Fruit fly (Drosophila melanogaster) whole organism, embryonic: ENCODE data around the gene CG13928.

Experiments
- B-H2 ChIP-seq: fragments of 200-800 bp; sonication (Bioruptor generic); optimal IDR thresholded peaks from 2 replicates; lab custom pipeline; 2018; ENCODE audit warnings: missing biosample characterization, mild to moderate bottlenecking, missing genetic modification characterization
- CG10274 ChIP-seq: fragments of 200-800 bp; sonication (Bioruptor generic); optimal IDR thresholded peaks from 3 replicates; lab custom pipeline; 2017; ENCODE audit warnings: missing biosample characterization, mild to moderate bottlenecking, missing genetic modification characterization
- CG10959 ChIP-seq: fragments of 200-800 bp; sonication (Bioruptor generic); IDR thresholded peaks from 2 replicates; pipeline ENCODE4 v1.3.6; 2022; ENCODE audit warnings: missing biosample characterization, missing genetic modification characterization
- CG11456 ChIP-seq: fragments of 200-800 bp; sonication (Bioruptor generic); IDR thresholded peaks from 3 replicates; pipeline ENCODE4 v1.3.6; 2022; ENCODE audit warnings: missing biosample characterization, missing genetic modification characterization
- CG12071 ChIP-seq: fragments of 200-800 bp; sonication (Bioruptor generic); optimal IDR thresholded peaks from 3 replicates; lab custom pipeline; 2018; ENCODE audit warnings: missing biosample characterization, mild to moderate bottlenecking, missing genetic modification characterization
- CG12942 ChIP-seq: fragments of 200-800 bp; sonication (Bioruptor generic); optimal IDR thresholded peaks from 3 replicates; lab custom pipeline; 2016; ENCODE audit warnings: missing biosample characterization, missing genetic modification characterization
- CG14050 ChIP-seq: fragments of 200-800 bp; sonication (Bioruptor generic); IDR thresholded peaks from 3 replicates; pipeline ENCODE4 v1.3.6; 2022; ENCODE audit warnings: missing biosample characterization, missing genetic modification characterization
- CG14667 ChIP-seq: fragments of 200-800 bp; sonication (Bioruptor generic); IDR thresholded peaks from 2 replicates; pipeline ENCODE4 v1.3.6; 2022; ENCODE audit warnings: missing biosample characterization, missing genetic modification characterization
- CG15073 ChIP-seq: fragments of 200-800 bp; sonication (Bioruptor generic); optimal IDR thresholded peaks from 2 replicates; lab custom pipeline; 2016; ENCODE audit warnings: missing biosample characterization, missing genetic modification characterization
- CG1647 ChIP-seq: fragments of 200-800 bp; sonication (Bioruptor generic); optimal IDR thresholded peaks from 3 replicates; lab custom pipeline; 2016; ENCODE audit warnings: missing biosample characterization, missing genetic modification characterization
- CG17328 ChIP-seq: fragments of 200-800 bp; sonication (Bioruptor generic); IDR thresholded peaks from 2 replicates; pipeline ENCODE4 v1.3.6; 2022; ENCODE audit warnings: missing biosample characterization, missing genetic modification characterization
- CG2116 ChIP-seq: fragments of 200-800 bp; sonication (Bioruptor generic); optimal IDR thresholded peaks from 3 replicates; lab custom pipeline; 2018; ENCODE audit warnings: missing biosample characterization, mild to moderate bottlenecking, missing genetic modification characterization
- CG2129 ChIP-seq: fragments of 200-800 bp; sonication (Bioruptor generic); IDR thresholded peaks from 2 replicates; pipeline ENCODE4 v1.3.6; 2022; ENCODE audit warnings: missing biosample characterization, missing genetic modification characterization; ENCODE audit not compliant: partially characterized antibody
- CG31365 ChIP-seq: fragments of 200-800 bp; sonication (Bioruptor generic); optimal IDR thresholded peaks from 2 replicates; lab custom pipeline; 2018; ENCODE audit warnings: missing biosample characterization, mild to moderate bottlenecking, missing genetic modification characterization
- CG3726 ChIP-seq: fragments of 200-800 bp; sonication (Bioruptor generic); IDR thresholded peaks from 3 replicates; pipeline ENCODE4, ENCODE4 v1.3.6; 2022; ENCODE audit warnings: missing biosample characterization, missing genetic modification characterization
- CG43689 ChIP-seq: fragments of 200-800 bp; sonication (Bioruptor generic); IDR thresholded peaks from 2 replicates; pipeline ENCODE4 v1.3.6; 2022; ENCODE audit warnings: missing biosample characterization, missing genetic modification characterization
- CG4820 ChIP-seq: fragments of 200-800 bp; sonication (Bioruptor generic); optimal IDR thresholded peaks from 3 replicates; lab custom pipeline; 2016; ENCODE audit warnings: missing biosample characterization, missing genetic modification characterization
- CG6254 ChIP-seq: fragments of 200-800 bp; sonication (Bioruptor generic); optimal IDR thresholded peaks from 3 replicates; lab custom pipeline; 2017; ENCODE audit warnings: mild to moderate bottlenecking, missing biosample characterization, missing genetic modification reagents, missing genetic modification characterization
- CG8281 ChIP-seq: fragments of 200-800 bp; sonication (Bioruptor generic); optimal IDR thresholded peaks from 2 replicates; lab custom pipeline; 2018; ENCODE audit warnings: missing biosample characterization, mild to moderate bottlenecking, missing genetic modification characterization, moderate library complexity
- CG9215 ChIP-seq: fragments of 200-800 bp; sonication (Bioruptor generic); IDR thresholded peaks from 2 replicates; pipeline ENCODE4 v1.3.6; 2022; ENCODE audit warnings: missing biosample characterization, missing genetic modification characterization
- Dek ChIP-seq: fragments of 200-800 bp; sonication (Bioruptor generic); optimal IDR thresholded peaks from 3 replicates; lab custom pipeline; 2019; ENCODE audit warnings: missing biosample characterization, mild to moderate bottlenecking, missing genetic modification characterization, moderate library complexity
- GATAe ChIP-seq: fragments of 200-800 bp; sonication (Bioruptor generic); conservative IDR thresholded peaks from 2 replicates; pipeline ENCODE4 v1.3.6; 2022; ENCODE audit warnings: missing biosample characterization, missing genetic modification characterization
- Hmx ChIP-seq: fragments of 200-800 bp; sonication (Bioruptor generic); optimal IDR thresholded peaks from 2 replicates; lab custom pipeline; 2016; ENCODE audit warnings: missing biosample characterization, missing genetic modification characterization
- Lpt ChIP-seq: fragments of >200 bp; optimal IDR thresholded peaks from 2 replicates; lab custom pipeline; 2018; ENCODE audit warnings: missing biosample characterization, missing genetic modification characterization
- NC2β ChIP-seq: fragments of 200-800 bp; sonication (Bioruptor generic); optimal IDR thresholded peaks from 2 replicates; lab custom pipeline; 2016; ENCODE audit warnings: missing biosample characterization, missing genetic modification characterization
- NFAT ChIP-seq: fragments of 200-800 bp; sonication (Bioruptor generic); IDR thresholded peaks from 2 replicates; pipeline ENCODE4 v1.3.6; 2022; ENCODE audit warnings: missing biosample characterization, missing genetic modification characterization
- Neu2 ChIP-seq: fragments of 200-800 bp; sonication (Bioruptor generic); optimal IDR thresholded peaks from 3 replicates; lab custom pipeline; 2016; ENCODE audit warnings: missing biosample characterization, missing genetic modification characterization, borderline replicate concordance
- Ravus ChIP-seq: fragments of 200-800 bp; sonication (Bioruptor generic); IDR thresholded peaks from 2 replicates; pipeline ENCODE4 v1.3.6; 2022; ENCODE audit warnings: missing biosample characterization, missing genetic modification characterization
- Vsx1 ChIP-seq: fragments of 200-800 bp; sonication (Bioruptor generic); optimal IDR thresholded peaks from 2 replicates; lab custom pipeline; 2017; ENCODE audit warnings: missing biosample characterization, mild to moderate bottlenecking, missing genetic modification characterization, missing genetic modification reagents
- Xbp1 ChIP-seq: fragments of 200-800 bp; sonication (Bioruptor generic); optimal IDR thresholded peaks from 3 replicates; lab custom pipeline; 2016; ENCODE audit warnings: missing biosample characterization, mild to moderate bottlenecking, missing genetic modification characterization
- Xrp1 ChIP-seq: fragments of 200-800 bp; sonication (Bioruptor generic); IDR thresholded peaks from 2 replicates; pipeline ENCODE4 v1.3.6; 2022; ENCODE audit warnings: missing biosample characterization, missing genetic modification characterization
- ab ChIP-seq: fragments of 200-800 bp; sonication (Bioruptor generic); optimal IDR thresholded peaks from 2 replicates; lab custom pipeline; 2016; ENCODE audit warnings: missing biosample characterization, missing genetic modification characterization
- ac ChIP-seq: fragments of 200-800 bp; sonication (Bioruptor generic); optimal IDR thresholded peaks from 3 replicates; lab custom pipeline; 2017; ENCODE audit warnings: missing biosample characterization, mild to moderate bottlenecking, missing genetic modification characterization
- al ChIP-seq: fragments of 200-800 bp; sonication (Bioruptor generic); IDR thresholded peaks from 2 replicates; pipeline ENCODE4 v1.3.6; 2022; ENCODE audit warnings: missing biosample characterization, missing genetic modification characterization
- ase ChIP-seq: fragments of 200-800 bp; sonication (Bioruptor generic); IDR thresholded peaks from 3 replicates; pipeline ENCODE4 v1.3.6; 2022; ENCODE audit warnings: missing biosample characterization, missing genetic modification characterization
- az2 ChIP-seq: fragments of 200-800 bp; sonication (Bioruptor generic); optimal IDR thresholded peaks from 3 replicates; lab custom pipeline; 2016; ENCODE audit warnings: missing biosample characterization, missing genetic modification characterization
- fd102C ChIP-seq: fragments of 200-800 bp; sonication (Bioruptor generic); optimal IDR thresholded peaks from 2 replicates; lab custom pipeline; 2018; ENCODE audit warnings: missing biosample characterization, mild to moderate bottlenecking, missing genetic modification characterization, moderate library complexity
- fd96Cb ChIP-seq: fragments of 200-800 bp; sonication (Bioruptor generic); optimal IDR thresholded peaks from 2 replicates; lab custom pipeline; 2018; ENCODE audit warnings: missing biosample characterization, mild to moderate bottlenecking, missing genetic modification characterization, moderate library complexity
- fu2 ChIP-seq: fragments of 200-800 bp; sonication (Bioruptor generic); optimal IDR thresholded peaks from 2 replicates; lab custom pipeline; 2016; ENCODE audit warnings: missing biosample characterization, missing genetic modification characterization
- hkb ChIP-seq, 2 experiments: fragments of 200-800 bp in 1 of 2; fragments of >200 bp in 1 of 2; sonication (Bioruptor generic) in 1 of 2; IDR thresholded peaks in 1 of 2; optimal IDR thresholded peaks in 1 of 2; 2 replicates each; pipeline versions ENCODE4 v1.3.6 to Lab custom; 2017 to 2022; ENCODE audit warnings: missing biosample characterization in 1 of 2, missing genetic modification characterization in 1 of 2
- jing ChIP-seq: fragments of 200-800 bp; sonication (Bioruptor generic); optimal IDR thresholded peaks from 2 replicates; lab custom pipeline; 2018; ENCODE audit warnings: missing biosample characterization, mild to moderate bottlenecking, missing genetic modification characterization
- onecut ChIP-seq: fragments of 200-800 bp; sonication (Bioruptor generic); IDR thresholded peaks from 2 replicates; pipeline ENCODE4 v1.3.6; 2022; ENCODE audit warnings: missing biosample characterization, missing genetic modification characterization
- org-1 ChIP-seq: fragments of 200-800 bp; sonication (Bioruptor generic); optimal IDR thresholded peaks from 2 replicates; lab custom pipeline; 2017; ENCODE audit warnings: missing biosample characterization, missing genetic modification characterization
- seq ChIP-seq: fragments of 200-800 bp; sonication (Bioruptor generic); IDR thresholded peaks from 2 replicates; pipeline ENCODE4 v1.3.6; 2022; ENCODE audit warnings: missing biosample characterization, missing genetic modification characterization
- shn ChIP-seq: fragments of 200-800 bp; sonication (Bioruptor generic); optimal IDR thresholded peaks from 3 replicates; lab custom pipeline; 2016; ENCODE audit warnings: missing biosample characterization, missing genetic modification characterization
- ssp ChIP-seq: fragments of 200-800 bp; sonication (Bioruptor generic); IDR thresholded peaks from 2 replicates; pipeline ENCODE4 v1.3.6; 2022; ENCODE audit warnings: missing biosample characterization, missing genetic modification characterization
- vvl ChIP-seq: fragments of 200-800 bp; sonication (Bioruptor generic); IDR thresholded peaks from 2 replicates; pipeline ENCODE4 v1.3.6; 2022; ENCODE audit warnings: missing biosample characterization, missing genetic modification characterization
- wor ChIP-seq: fragments of 200-800 bp; sonication (Bioruptor generic); IDR thresholded peaks from 2 replicates; pipeline ENCODE4 v1.3.6; 2022; ENCODE audit warnings: missing biosample characterization, missing genetic modification characterization
- zen ChIP-seq: fragments of 200-800 bp; sonication (Bioruptor generic); optimal IDR thresholded peaks from 3 replicates; lab custom pipeline; 2018; ENCODE audit warnings: missing biosample characterization, mild to moderate bottlenecking, missing genetic modification characterization, moderate library complexity
- zf30C ChIP-seq: fragments of 200-800 bp; sonication (Bioruptor generic); optimal IDR thresholded peaks from 3 replicates; lab custom pipeline; 2018; ENCODE audit warnings: missing biosample characterization, mild to moderate bottlenecking, missing genetic modification characterization

Gene CG13928

DNA sequence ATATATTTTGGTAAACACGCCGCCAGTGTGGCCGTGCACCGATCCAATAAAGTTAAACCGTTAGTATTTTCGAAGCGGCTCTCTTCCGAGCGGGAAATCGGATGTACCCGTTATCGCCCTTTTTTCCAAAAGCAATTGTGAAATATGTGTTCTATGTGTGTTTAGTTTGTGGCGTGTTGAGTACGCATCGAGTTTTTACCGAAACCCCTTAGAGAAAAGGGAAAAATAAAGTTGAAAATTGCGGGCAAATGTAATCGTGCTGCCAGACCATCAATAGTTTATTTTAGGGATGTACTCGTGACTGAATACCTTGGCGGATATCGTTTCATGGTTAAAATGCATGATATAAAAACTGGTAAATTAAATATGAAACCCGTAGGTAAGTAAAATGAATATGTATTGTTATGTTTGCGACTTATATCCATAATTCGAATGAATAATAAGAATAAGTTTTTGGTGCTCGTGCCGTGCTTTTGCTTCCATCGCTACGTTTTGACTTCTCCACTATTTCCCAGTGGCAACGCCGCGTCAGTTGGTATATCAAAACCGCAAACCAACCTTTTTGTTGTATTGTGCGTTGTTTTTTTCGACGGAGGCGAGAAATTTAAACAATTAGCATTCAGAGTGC, 11.1 kb upstream of the CG13928 start, which contains the start of the genes Mettl2 and Bgb (continued):
- TF ChIP-seq Neu2 (GFP tag; lab: Kevin White, UChicago) (peak; percentile 43), fu2 (GFP tag; lab: Kevin White, UChicago) (peak; percentile 71), CG6254 (peak; percentile 51), CG10274 (GFP tag; lab: Kevin White, UChicago) (peak; percentile 26), CG14667 (peak; percentile 79), seq (peak; percentile 44; the same call in 1 of the 2 replicates), CG15073 (GFP tag; lab: Kevin White, UChicago) (no peak), Xrp1 (peak; percentile 76), GATAe (peak; percentile 70), CG8281 (tag; lab: Kevin White, UChicago) (no peak), NFAT (GFP tag; lab: Robert Waterston, UW) (peak; percentile 64), CG31365 (tag; lab: Kevin White, UChicago) (no peak), CG14050 (GFP tag; lab: Robert Waterston, UW) (peak; percentile 23; the same call in 2 of the 3 replicates), CG17328 (GFP tag; lab: Robert Waterston, UW) (peak; percentile 63), az2 (GFP tag; lab: Kevin White, UChicago) (peak; percentile 72), zen (tag; lab: Kevin White, UChicago) (peak; percentile 74), al (GFP tag; lab: Robert Waterston, UW) (peak; percentile 88), Dek (tag; lab: Kevin White, UChicago) (peak; percentile 61), NC2β (GFP tag; lab: Kevin White, UChicago) (peak; percentile 63), onecut (GFP tag; lab: Robert Waterston, UW) (peak; percentile 30; the same call in 1 of the 2 replicates), CG9215 (GFP tag; lab: Robert Waterston, UW) (peak; percentile 90), hkb (optimal IDR thresholded peaks at IDR 0.05; lab: Kevin White, UChicago) (peak; percentile 64), hkb (GFP tag; IDR thresholded peaks at IDR 0.05; lab: Robert Waterston, UW) (peak; percentile 37; the same call in 1 of the 2 replicates), CG11456 (GFP tag; lab: Robert Waterston, UW) (peak; percentile 86), CG3726 (GFP tag; lab: Robert Waterston, UW) (peak; percentile 76; the same call in 2 of the 3 replicates), CG12942 (GFP tag; lab: Kevin White, UChicago) (peak; percentile 61), CG2129 (peak; percentile 57), CG4820 (GFP tag; lab: Kevin White, UChicago) (peak; percentile 80), B-H2 (no peak), CG43689 (GFP tag; lab: Robert Waterston, UW) (no peak), ase (GFP tag; lab: Robert Waterston, UW) (peak; percentile 82; the same call in 2 of the 3 replicates), CG10959 (GFP tag; lab: Robert Waterston, UW) (peak; percentile 67), CG2116 (GFP tag; lab: Kevin White, UChicago) (peak; percentile 53), Ravus (no peak), jing (GFP tag; lab: Kevin White, UChicago) (no peak), Vsx1 (GFP tag; lab: Kevin White, UChicago) (no peak), CG1647 (GFP tag; lab: Kevin White, UChicago) (peak; percentile 75), fd102C (GFP tag; lab: Kevin White, UChicago) (no peak), Hmx (GFP tag; lab: Kevin White, UChicago) (no peak), ssp (GFP tag; lab: Robert Waterston, UW) (peak; percentile 75), CG12071 (GFP tag; lab: Kevin White, UChicago) (no peak), vvl (GFP tag; lab: Robert Waterston, UW) (peak; percentile 81), ab (GFP tag; lab: Kevin White, UChicago) (peak; percentile 49), shn (GFP tag; lab: Kevin White, UChicago) (peak; percentile 77), ac (no peak), org-1 (GFP tag; lab: Kevin White, UChicago) (peak; percentile 13), zf30C (GFP tag; lab: Kevin White, UChicago) (no peak), wor (GFP tag; lab: Robert Waterston, UW) (peak; percentile 53), Lpt (GFP tag; lab: Kevin White, UChicago) (no peak), fd96Cb (tag; lab: Kevin White, UChicago) (peak; percentile 78), Xbp1 (GFP tag; lab: Kevin White, UChicago) (peak; percentile 87)
